Worm (Caenorhabditis elegans) whole organism, L2 larva: ENCODE data around the gene srd-44.

Experiments
- F13H6.1 ChIP-seq: sonication (generic microtip); optimal IDR thresholded peaks from 2 replicates; lab custom pipeline; 2016; ENCODE audit warnings: missing genetic modification characterization, missing compliant biosample characterization
- R02D3.7 ChIP-seq: fragments of 150-350 bp; optimal IDR thresholded peaks from 2 replicates; lab custom pipeline; 2014; ENCODE audit warnings: missing biosample characterization, missing genetic modification characterization
- ZK546.5 ChIP-seq: sonication (generic microtip); optimal IDR thresholded peaks from 2 replicates; lab custom pipeline; 2017; ENCODE audit warnings: missing biosample characterization, missing genetic modification characterization
- aly-2 ChIP-seq: fragments of 150-350 bp; optimal IDR thresholded peaks from 2 replicates; lab custom pipeline; 2014; ENCODE audit warnings: missing biosample characterization, missing genetic modification characterization
- blmp-1 ChIP-seq: sonication (generic microtip); optimal IDR thresholded peaks from 2 replicates; lab custom pipeline; 2017; ENCODE audit warnings: missing genetic modification characterization, mild to moderate bottlenecking, missing compliant biosample characterization, antibody characterized with exemption, moderate library complexity; ENCODE audit not compliant: insufficient read depth
- ceh-16 ChIP-seq: fragments of 150-350 bp; optimal IDR thresholded peaks from 2 replicates; lab custom pipeline; 2014; ENCODE audit warnings: missing biosample characterization, missing genetic modification characterization
- dmd-4 ChIP-seq: sonication (generic microtip); optimal IDR thresholded peaks from 2 replicates; lab custom pipeline; 2017; ENCODE audit warnings: missing biosample characterization, missing genetic modification characterization
- egl-27 ChIP-seq: sonication (generic microtip); optimal IDR thresholded peaks from 3 replicates; lab custom pipeline; 2017; ENCODE audit warnings: missing biosample characterization, missing genetic modification reagents, missing genetic modification characterization
- elt-1 ChIP-seq: fragments of 150-350 bp; optimal IDR thresholded peaks from 2 replicates; lab custom pipeline; 2014; ENCODE audit warnings: missing biosample characterization, missing genetic modification characterization
- elt-3 ChIP-seq: sonication (generic microtip); optimal IDR thresholded peaks from 2 replicates; lab custom pipeline; 2017; ENCODE audit warnings: missing biosample characterization, missing genetic modification characterization
- gmeb-1 ChIP-seq: fragments of 150-350 bp; optimal IDR thresholded peaks from 2 replicates; lab custom pipeline; 2014; ENCODE audit warnings: missing biosample characterization, missing genetic modification characterization
- lin-39 ChIP-seq: fragments of 150-350 bp; optimal IDR thresholded peaks from 2 replicates; lab custom pipeline; 2014; ENCODE audit warnings: missing biosample characterization, missing genetic modification reagents, missing genetic modification characterization
- lsy-2 ChIP-seq, 2 experiments: fragments of 150-350 bp in 1 of 2; sonication (generic microtip) in 1 of 2; optimal IDR thresholded peaks; 2 replicates each; lab custom pipeline; 2014 to 2017; ENCODE audit warnings: missing biosample characterization in 2 of 2, missing genetic modification characterization in 2 of 2
- mab-5 ChIP-seq: fragments of 150-350 bp; optimal IDR thresholded peaks from 2 replicates; lab custom pipeline; 2014; ENCODE audit warnings: missing biosample characterization, missing genetic modification characterization
- mdl-1 ChIP-seq, 2 experiments: fragments of 150-350 bp in 1 of 2; sonication (generic microtip) in 1 of 2; optimal IDR thresholded peaks; 2 replicates each; lab custom pipeline; 2017; ENCODE audit warnings: missing biosample characterization in 2 of 2, missing genetic modification characterization in 2 of 2
- nhr-10 ChIP-seq: sonication (generic microtip); optimal IDR thresholded peaks from 2 replicates; lab custom pipeline; 2017; ENCODE audit warnings: missing biosample characterization, missing genetic modification characterization
- nhr-11 ChIP-seq: fragments of 150-350 bp; optimal IDR thresholded peaks from 2 replicates; lab custom pipeline; 2014; ENCODE audit warnings: missing biosample characterization, missing genetic modification characterization
- nhr-25 ChIP-seq: fragments of 150-350 bp; sonication (generic microtip); optimal IDR thresholded peaks from 3 replicates; lab custom pipeline; 2014; ENCODE audit warnings: missing biosample characterization, missing genetic modification characterization
- nhr-6 ChIP-seq: fragments of 150-350 bp; optimal IDR thresholded peaks from 2 replicates; lab custom pipeline; 2014; ENCODE audit warnings: missing biosample characterization, missing genetic modification characterization
- nhr-77 ChIP-seq: fragments of 150-350 bp; optimal IDR thresholded peaks from 2 replicates; lab custom pipeline; 2014; ENCODE audit warnings: missing biosample characterization, missing genetic modification characterization
- peb-1 ChIP-seq: fragments of 150-350 bp; optimal IDR thresholded peaks from 2 replicates; lab custom pipeline; 2014; ENCODE audit warnings: missing biosample characterization, missing genetic modification characterization
- sma-3 ChIP-seq: sonication (generic microtip); optimal IDR thresholded peaks from 2 replicates; lab custom pipeline; 2016; ENCODE audit warnings: missing genetic modification reagents, missing genetic modification characterization, missing compliant biosample characterization
- snpc-4 ChIP-seq: fragments of 150-350 bp; optimal IDR thresholded peaks from 2 replicates; lab custom pipeline; 2014; ENCODE audit warnings: missing biosample characterization, missing genetic modification characterization
- unc-55 ChIP-seq: fragments of 150-350 bp; sonication (generic microtip); optimal IDR thresholded peaks from 3 replicates; lab custom pipeline; 2014; ENCODE audit warnings: missing biosample characterization, missing genetic modification reagents, missing genetic modification characterization
- zag-1 ChIP-seq: fragments of 150-350 bp; optimal IDR thresholded peaks from 2 replicates; lab custom pipeline; 2014; ENCODE audit warnings: missing biosample characterization, missing genetic modification characterization
- ztf-1 ChIP-seq: fragments of 200-800 bp; sonication (Bioruptor generic); conservative IDR thresholded peaks from 2 replicates; pipeline ENCODE4 v1.3.6; 2022; ENCODE audit warnings: missing genetic modification characterization, missing compliant biosample characterization

srd-44 gene

DNA sequence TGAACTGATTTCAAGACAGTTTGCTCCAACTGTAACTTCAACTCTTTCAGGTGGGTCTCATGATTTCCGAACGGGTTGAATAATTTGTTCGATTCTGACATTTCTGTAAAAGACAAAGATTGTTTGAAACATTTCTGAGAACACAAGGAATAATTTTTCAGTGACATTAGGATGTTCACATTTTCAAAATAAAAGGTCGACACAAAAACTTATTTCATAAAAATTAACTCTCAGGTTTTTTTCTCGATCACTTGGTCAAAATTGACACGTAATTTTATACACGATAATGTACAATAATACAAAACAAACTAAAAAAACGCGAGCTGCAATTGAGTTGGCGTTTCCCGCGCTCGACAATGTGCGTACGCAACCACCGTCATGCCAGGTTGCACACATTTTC is 33.1 kb downstream of the srd-44 start, which contains the start of gene rif-1.2:
Gene rif-1.2, minus strand, starts transcription at position 101 of the 400 bp plus-strand sequence.
- TF ChIP-seq ztf-1 (GFP tag; lab: Robert Waterston, UW) (no peak), egl-27 (tag; lab: Kevin White, UChicago) (no peak), nhr-6 (tag; lab: Kevin White, UChicago) (no peak), lin-39 (tag; lab: Kevin White, UChicago) (no peak), R02D3.7 (no peak), nhr-25 (no peak), sma-3 (no peak), mab-5 (tag; lab: Kevin White, UChicago) (no peak), lsy-2 (tag; optimal IDR thresholded peaks at IDR 0.05; lab: Kevin White, UChicago) (no peak), elt-1 (tag; lab: Kevin White, UChicago) (no peak), ZK546.5 (tag; lab: Kevin White, UChicago) (no peak), elt-3 (tag; lab: Kevin White, UChicago) (no peak)

DNA sequence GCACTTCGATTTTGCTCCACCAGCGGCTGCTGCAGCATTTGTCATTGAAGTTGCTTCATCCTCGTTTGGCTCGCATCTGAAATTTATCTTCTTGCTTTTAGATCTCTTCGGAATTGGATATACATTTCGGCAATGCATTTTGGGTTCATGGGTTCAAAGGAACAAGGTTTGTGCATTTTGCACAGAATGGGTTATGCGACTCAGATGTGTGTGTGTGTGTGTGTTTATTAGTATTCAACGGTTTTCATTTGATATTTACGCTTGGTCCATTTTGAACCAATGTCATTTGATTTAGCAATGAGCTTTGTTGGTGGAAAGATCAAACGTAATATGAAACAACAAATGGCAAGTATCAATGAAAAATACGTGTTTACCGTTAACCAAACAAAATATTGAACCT is 37.5 kb downstream of the srd-44 start:
- TF ChIP-seq ceh-16 (no peak), aly-2 (tag; lab: Kevin White, UChicago) (no peak), snpc-4 (no peak), zag-1 (tag; lab: Kevin White, UChicago) (no peak), F13H6.1 (tag; lab: Kevin White, UChicago) (no peak), peb-1 (tag; lab: Kevin White, UChicago) (no peak), blmp-1 (tag; lab: Kevin White, UChicago) (no peak), gmeb-1 (tag; lab: Kevin White, UChicago) (no peak), nhr-77 (no peak), unc-55 (GFP tag; lab: Kevin White, UChicago) (no peak), nhr-10 (tag; lab: Kevin White, UChicago) (no peak), dmd-4 (no peak), R02D3.7 (no peak), lsy-2 (tag; optimal IDR thresholded peaks at IDR 0.05; lab: Kevin White, UChicago) (no peak), nhr-6 (tag; lab: Kevin White, UChicago) (no peak), mab-5 (tag; lab: Kevin White, UChicago) (no peak), nhr-11 (tag; lab: Kevin White, UChicago) (no peak)

DNA sequence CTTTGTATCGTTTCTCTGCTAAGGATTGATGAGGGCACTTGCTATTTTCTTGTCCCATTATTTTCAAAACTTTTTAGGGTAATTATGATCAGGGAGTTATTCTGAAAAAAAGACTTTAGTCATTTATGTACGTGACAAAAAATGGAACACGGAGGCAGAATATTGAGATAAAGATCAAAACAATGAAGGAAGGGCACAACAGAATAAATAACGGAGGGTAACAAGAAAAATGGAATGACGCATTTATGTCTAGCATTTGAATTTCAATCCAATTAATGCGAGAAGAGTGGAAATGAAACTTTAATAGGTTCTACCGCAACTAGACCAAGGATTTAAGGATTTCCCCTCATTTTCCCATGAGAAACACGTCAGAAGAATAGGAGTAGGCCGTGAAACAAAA is 40.1 kb downstream of the srd-44 start, which contains the start of gene glb-13:
Gene glb-13, minus strand, starts transcription at position 101 of the 400 bp plus-strand sequence.
- no peak for TF ChIP-seq mdl-1 (tag; optimal IDR thresholded peaks at IDR 0.05; lab: Kevin White, UChicago)
